Worm (Caenorhabditis elegans): Measurements from ENCODE around the gene snrp-3.

Gene snrp-3

DNA sequence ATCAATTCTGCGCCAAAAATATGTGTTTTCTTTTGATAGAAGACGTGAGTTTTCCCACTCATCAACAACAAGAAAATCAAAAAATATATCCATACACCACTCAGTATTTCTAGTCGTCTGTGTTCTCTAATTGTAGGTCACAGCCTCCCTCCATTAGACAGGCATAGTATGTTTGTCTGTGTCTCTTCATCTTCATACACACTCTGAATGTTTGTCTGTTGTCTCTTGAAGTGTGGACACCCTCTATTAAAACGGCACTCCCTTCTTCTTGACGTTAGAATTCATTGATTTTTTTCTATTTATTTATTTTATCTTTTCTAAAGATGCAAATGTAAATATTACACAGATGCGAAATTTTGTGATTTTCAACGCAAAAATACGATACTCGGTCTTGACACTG lies 49.7 kb upstream of the snrp-3 start:
- no peak for TF ChIP-seq elt-3 (tag; optimal IDR thresholded peaks at IDR 0.05)
- TF ChIP-seq aly-2 (tag; optimal IDR thresholded peaks at IDR 0.05): no peak
- peak in 1 of 2 experiments; percentile 17 for TF ChIP-seq lsy-2 (tag; optimal IDR thresholded peaks at IDR 0.05)
- TF ChIP-seq elt-1 (tag; optimal IDR thresholded peaks at IDR 0.05): no peak
- peak; percentile 62 for TF ChIP-seq C34F6.9 (tag; optimal IDR thresholded peaks at IDR 0.05)
- TF ChIP-seq blmp-1 (tag; optimal IDR thresholded peaks at IDR 0.05; ENCODE audit: insufficient read depth): no peak
- TF ChIP-seq nhr-129 (tag; optimal IDR thresholded peaks at IDR 0.05): no peak
- no peak for TF ChIP-seq nhr-21 (tag; optimal IDR thresholded peaks at IDR 0.05)

DNA sequence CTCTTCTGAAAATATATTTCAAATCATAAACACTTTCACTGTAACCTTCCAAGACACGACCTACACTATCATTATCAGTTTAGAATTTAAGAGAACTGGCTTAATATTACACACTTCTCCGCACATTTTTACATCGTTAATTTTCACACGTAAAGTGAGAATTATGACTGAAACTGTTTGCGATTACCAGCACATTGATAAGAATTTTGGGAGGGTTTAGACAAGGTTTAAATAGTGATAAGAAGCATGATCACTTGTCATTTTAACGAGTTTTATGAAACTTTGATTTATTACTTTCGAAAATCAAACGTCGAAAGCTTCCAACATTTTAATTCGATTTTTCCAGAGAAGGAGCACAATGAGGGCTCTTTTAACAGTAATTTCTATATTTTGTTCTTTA lies 42.9 kb upstream of the snrp-3 start, which contains the start of gene F21D5.3:
F21D5.3 (plus strand) TSS at position 347 of the 400 bp plus-strand sequence.
- TF ChIP-seq sma-9 (GFP tag; optimal IDR thresholded peaks at IDR 0.05): peak; percentile 42
- no peak for TF ChIP-seq sma-9 (tag; optimal IDR thresholded peaks at IDR 0.05)
- no peak for TF ChIP-seq mbf-1 (tag; optimal IDR thresholded peaks at IDR 0.05)
- peak; percentile 41 for TF ChIP-seq crh-2 (tag; optimal IDR thresholded peaks at IDR 0.05)
- no peak for TF ChIP-seq nhr-12 (tag; optimal IDR thresholded peaks at IDR 0.05)
- no peak for TF ChIP-seq peb-1 (tag; optimal IDR thresholded peaks at IDR 0.05)
- peak; percentile 94 for TF ChIP-seq fos-1 (tag; optimal IDR thresholded peaks at IDR 0.05)
- TF ChIP-seq egl-27 (tag; optimal IDR thresholded peaks at IDR 0.05): no peak
- peak; percentile 16 for TF ChIP-seq gmeb-1 (tag; optimal IDR thresholded peaks at IDR 0.05)
- TF ChIP-seq elt-3 (tag; optimal IDR thresholded peaks at IDR 0.05): no peak

DNA sequence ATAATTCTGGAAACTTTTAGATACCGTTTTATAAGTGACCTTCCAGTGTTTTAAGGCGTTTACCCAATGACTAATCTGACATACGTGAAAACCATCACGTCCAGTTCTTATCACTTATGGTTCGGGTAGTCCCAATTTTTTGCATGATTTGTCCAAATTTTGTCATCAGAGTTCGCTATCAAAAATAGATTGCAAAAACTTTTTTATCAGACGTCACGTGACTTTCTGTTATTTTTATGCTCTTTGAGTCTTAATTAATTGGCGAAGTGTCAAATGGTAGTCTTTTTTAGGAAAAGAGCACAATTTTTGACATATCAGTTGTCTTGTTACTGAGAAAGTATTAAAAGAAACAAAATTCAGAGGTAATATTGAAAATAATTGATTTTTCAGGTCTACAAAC lies 42.0 kb upstream of the snrp-3 start:
- TF ChIP-seq ZK546.5 (tag; optimal IDR thresholded peaks at IDR 0.05): no peak
- TF ChIP-seq alr-1 (tag; optimal IDR thresholded peaks at IDR 0.05): no peak
- no peak for TF ChIP-seq zag-1 (tag; optimal IDR thresholded peaks at IDR 0.05)
- TF ChIP-seq lin-13 (GFP tag; optimal IDR thresholded peaks at IDR 0.05): no peak
- no peak for TF ChIP-seq snpc-4 (tag; optimal IDR thresholded peaks at IDR 0.05)
- TF ChIP-seq mab-5 (tag; optimal IDR thresholded peaks at IDR 0.05): no peak
- no peak for TF ChIP-seq unc-55 (GFP tag; optimal IDR thresholded peaks at IDR 0.05)
- TF ChIP-seq crh-2 (tag; optimal IDR thresholded peaks at IDR 0.05): peak; percentile 1
- TF ChIP-seq aly-2 (tag; optimal IDR thresholded peaks at IDR 0.05): no peak
- TF ChIP-seq R02D3.7 (tag; optimal IDR thresholded peaks at IDR 0.05): no peak
- no peak for TF ChIP-seq F13H6.1 (tag; optimal IDR thresholded peaks at IDR 0.05)
- no peak for TF ChIP-seq nhr-25 (tag; optimal IDR thresholded peaks at IDR 0.05)
- no peak for TF ChIP-seq nhr-237 (tag; optimal IDR thresholded peaks at IDR 0.05)
- peak; percentile 38 for TF ChIP-seq sma-9 (GFP tag; optimal IDR thresholded peaks at IDR 0.05)
- no peak for TF ChIP-seq sma-9 (tag; optimal IDR thresholded peaks at IDR 0.05)
- TF ChIP-seq egl-27 (tag; optimal IDR thresholded peaks at IDR 0.05): no peak
- peak; percentile 16 for TF ChIP-seq fos-1 (tag; optimal IDR thresholded peaks at IDR 0.05)
- no peak for TF ChIP-seq lin-11 (tag; optimal IDR thresholded peaks at IDR 0.05)
- no peak for TF ChIP-seq ztf-1 (GFP tag; conservative IDR thresholded peaks at IDR 0.05)
- no peak for TF ChIP-seq nhr-129 (tag; optimal IDR thresholded peaks at IDR 0.05)

DNA sequence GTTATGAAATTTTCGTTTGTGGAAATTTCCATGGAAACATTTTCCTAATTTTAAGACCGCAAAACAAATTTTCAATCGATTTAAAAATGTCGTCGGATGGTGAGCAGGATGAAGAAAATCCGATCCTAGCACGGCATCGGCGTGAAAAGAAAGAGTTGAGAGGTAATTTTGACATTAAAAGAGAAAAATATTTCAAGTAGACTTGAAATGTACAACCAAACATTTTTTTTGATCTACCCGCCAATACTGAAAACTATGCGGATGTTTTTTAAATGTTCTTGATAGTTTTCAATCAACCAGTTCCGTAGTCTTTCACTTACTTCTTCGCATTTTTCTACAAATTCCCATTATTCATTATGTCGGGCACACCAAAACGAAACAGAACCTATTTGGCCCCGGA lies 40.5 kb upstream of the snrp-3 start, which contains the start of gene otub-3:
otub-3 (plus strand) TSS at position 56 of the 400 bp plus-strand sequence.
- TF ChIP-seq unc-62 (GFP tag; optimal IDR thresholded peaks at IDR 0.05) (no peak), nhr-12 (tag; optimal IDR thresholded peaks at IDR 0.05) (no peak), sma-9 (GFP tag; optimal IDR thresholded peaks at IDR 0.05) (no peak), sma-9 (tag; optimal IDR thresholded peaks at IDR 0.05) (no peak)

DNA sequence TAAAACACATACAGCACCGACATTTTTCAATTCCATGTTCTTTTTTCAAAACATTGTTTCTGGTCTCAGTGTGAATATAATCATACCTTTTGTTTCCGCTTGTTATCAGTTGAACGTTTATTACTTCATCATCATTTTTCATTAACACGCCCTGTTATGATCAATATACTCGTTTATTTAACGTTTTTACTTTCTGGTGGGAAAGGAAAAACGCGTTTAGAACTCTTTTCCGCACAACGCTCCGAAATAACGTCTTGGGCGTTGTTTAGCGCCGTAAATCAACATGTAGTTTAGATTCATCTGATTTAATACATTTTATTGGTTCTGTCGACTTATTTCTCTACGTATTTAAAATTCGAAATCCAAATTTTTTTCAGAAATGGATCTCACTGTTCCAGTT lies 37.7 kb upstream of the snrp-3 start, which contains the start of gene pgm-3:
pgm-3 (plus strand) TSS at position 378 of the 400 bp plus-strand sequence.
- no peak for TF ChIP-seq nhr-6 (tag; optimal IDR thresholded peaks at IDR 0.05)
- TF ChIP-seq Y55F3AM.14 (GFP tag; optimal IDR thresholded peaks at IDR 0.05): no peak
- TF ChIP-seq nhr-12 (tag; optimal IDR thresholded peaks at IDR 0.05): no peak
- TF ChIP-seq skn-1 (tag; optimal IDR thresholded peaks at IDR 0.05): peak; percentile 20
- no peak for TF ChIP-seq R02D3.7 (tag; optimal IDR thresholded peaks at IDR 0.05)
- no peak for TF ChIP-seq unc-55 (GFP tag; optimal IDR thresholded peaks at IDR 0.05)
- TF ChIP-seq ztf-4 (tag; optimal IDR thresholded peaks at IDR 0.05): no peak
- TF ChIP-seq egl-27 (tag; optimal IDR thresholded peaks at IDR 0.05): no peak
- peak; percentile 3 for TF ChIP-seq fos-1 (tag; optimal IDR thresholded peaks at IDR 0.05)
- no peak for TF ChIP-seq unc-39 (tag; optimal IDR thresholded peaks at IDR 0.05)
- no peak for TF ChIP-seq nhr-21 (tag; optimal IDR thresholded peaks at IDR 0.05)

All from whole organism, L2 larva.